1 fruit fly cellular context compared by ENCODE assay signal in genomic region chr3L:19902560-19903399, dm6.
A peak's percentile ranks its signal among the peaks of the same experiment; 100 is the strongest.
TF ChIP-seq lines count a peak whose summit lies in the region.

No protein-coding gene starts in this region.

TF ChIP-seq in whole organism, embryonic, 481 proteins besides CTCF, POLR2A, EP300 and RAD21 (continued from another document and continues in another):
- TF ChIP-seq chn (GFP tag; optimal IDR thresholded peaks at IDR 0.05; lab: Kevin White, UChicago) = peak; percentile 95
- TF ChIP-seq CG14050 (GFP tag; IDR thresholded peaks at IDR 0.05; lab: Robert Waterston, UW) = peak; percentile 93
- TF ChIP-seq fru (optimal IDR thresholded peaks at IDR 0.05; lab: Kevin White, UChicago) = no peak
- TF ChIP-seq CG6791 (GFP tag; IDR thresholded peaks at IDR 0.05; lab: Robert Waterston, UW; ENCODE audit: partially characterized antibody) = no peak
- TF ChIP-seq HLH54F (GFP tag; optimal IDR thresholded peaks at IDR 0.05; lab: Kevin White, UChicago) = peak; percentile 97
- peak; percentile 94 for TF ChIP-seq Aef1 (GFP tag; IDR thresholded peaks at IDR 0.05; lab: Robert Waterston, UW)
- TF ChIP-seq Atf6 (GFP tag; IDR thresholded peaks at IDR 0.05; lab: Robert Waterston, UW) = peak; percentile 97
- TF ChIP-seq CG14965 (GFP tag; optimal IDR thresholded peaks at IDR 0.05; lab: Kevin White, UChicago; ENCODE audit: borderline replicate concordance) = peak; percentile 77
- TF ChIP-seq CG1024 (GFP tag; IDR thresholded peaks at IDR 0.05; lab: Robert Waterston, UW) = peak; percentile 54; the same call in 1 of the 2 replicates
- peak; percentile 91 for TF ChIP-seq Max (GFP tag; optimal IDR thresholded peaks at IDR 0.05; lab: Kevin White, UChicago)
- no peak for TF ChIP-seq nerfin-2 (GFP tag; IDR thresholded peaks at IDR 0.05; lab: Robert Waterston, UW; ENCODE audit: partially characterized antibody)
- TF ChIP-seq jumu (GFP tag; optimal IDR thresholded peaks at IDR 0.05; lab: Kevin White, UChicago) = peak; percentile 91
- no peak for TF ChIP-seq hb (GFP tag; IDR thresholded peaks at IDR 0.05; lab: Robert Waterston, UW; ENCODE audit: partially characterized antibody)
- TF ChIP-seq ato (GFP tag; IDR thresholded peaks at IDR 0.05; lab: Robert Waterston, UW; ENCODE audit: partially characterized antibody) = no peak
- TF ChIP-seq Sry-β (GFP tag; optimal IDR thresholded peaks at IDR 0.05; lab: Kevin White, UChicago) = peak; percentile 57
- TF ChIP-seq CG17186 (GFP tag; optimal IDR thresholded peaks at IDR 0.05; lab: Kevin White, UChicago) = peak; percentile 55
- TF ChIP-seq zfh2 (GFP tag; optimal IDR thresholded peaks at IDR 0.05; lab: Kevin White, UChicago) = peak; percentile 97
- peak; percentile 94 for TF ChIP-seq org-1 (GFP tag; optimal IDR thresholded peaks at IDR 0.05; lab: Kevin White, UChicago)
- peak; percentile 84 for TF ChIP-seq ewg (GFP tag; optimal IDR thresholded peaks at IDR 0.05; lab: Kevin White, UChicago)
- peak; percentile 17 for TF ChIP-seq BEAF-32 (GFP tag; optimal IDR thresholded peaks at IDR 0.05; lab: Kevin White, UChicago)
- peak; percentile 95 for TF ChIP-seq bcd (GFP tag; optimal IDR thresholded peaks at IDR 0.05; lab: Kevin White, UChicago)
- TF ChIP-seq CG15514 (GFP tag; optimal IDR thresholded peaks at IDR 0.05; lab: Kevin White, UChicago) = peak; percentile 90
- no peak for TF ChIP-seq CG14860 (GFP tag; IDR thresholded peaks at IDR 0.05; lab: Robert Waterston, UW; ENCODE audit: partially characterized antibody)
- TF ChIP-seq CG18476 (GFP tag; optimal IDR thresholded peaks at IDR 0.05; lab: Kevin White, UChicago) = peak; percentile 78
- TF ChIP-seq Med (GFP tag; lab: Kevin White, UChicago) = peak; percentile 99
- peak; percentile 90 to 97 for TF ChIP-seq dpn (GFP tag; optimal IDR thresholded peaks at IDR 0.05; lab: Kevin White, UChicago)
- TF ChIP-seq Bteb2 (GFP tag; optimal IDR thresholded peaks at IDR 0.05; lab: Kevin White, UChicago) = peak; percentile 96
- TF ChIP-seq croc (GFP tag; conservative IDR thresholded peaks at IDR 0.05; lab: Robert Waterston, UW) = peak; percentile 86
- peak; percentile 65 for TF ChIP-seq ftz-f1 (GFP tag; optimal IDR thresholded peaks at IDR 0.05; lab: Kevin White, UChicago)
- TF ChIP-seq CG13424 (tag; optimal IDR thresholded peaks at IDR 0.05; lab: Kevin White, UChicago) = peak; percentile 95
- TF ChIP-seq prd (optimal IDR thresholded peaks at IDR 0.05; lab: Kevin White, UChicago) = no peak
- peak; percentile 91 for TF ChIP-seq prd (GFP tag; IDR thresholded peaks at IDR 0.05; lab: Robert Waterston, UW)
- TF ChIP-seq H2.0 (GFP tag; IDR thresholded peaks at IDR 0.05; lab: Robert Waterston, UW) = peak; percentile 94
- TF ChIP-seq sc (optimal IDR thresholded peaks at IDR 0.05; lab: Kevin White, UChicago) = no peak
- peak; percentile 86 for TF ChIP-seq sc (GFP tag; optimal IDR thresholded peaks at IDR 0.05; lab: Kevin White, UChicago)
- TF ChIP-seq CG9932 (GFP tag; IDR thresholded peaks at IDR 0.05; lab: Robert Waterston, UW) = peak; percentile 97
- TF ChIP-seq insv (GFP tag; optimal IDR thresholded peaks at IDR 0.05; lab: Kevin White, UChicago) = peak; percentile 17 to 36
- TF ChIP-seq CG6689 (GFP tag; IDR thresholded peaks at IDR 0.05; lab: Robert Waterston, UW) = peak; percentile 93
- TF ChIP-seq hth (optimal IDR thresholded peaks at IDR 0.05; lab: Kevin White, UChicago) = no peak
- TF ChIP-seq Ets65A (GFP tag; lab: Kevin White, UChicago) = peak; percentile 99
- TF ChIP-seq Hr78 (GFP tag; optimal IDR thresholded peaks at IDR 0.05; lab: Kevin White, UChicago) = peak in 1 of 2 experiments; percentile 77
- peak; percentile 95 for TF ChIP-seq Mrtf (GFP tag; IDR thresholded peaks at IDR 0.05; lab: Robert Waterston, UW)
- peak; percentile 90 for TF ChIP-seq odd (GFP tag; optimal IDR thresholded peaks at IDR 0.05; lab: Kevin White, UChicago)
- peak; percentile 85 for TF ChIP-seq CG17568 (GFP tag; optimal IDR thresholded peaks at IDR 0.05; lab: Kevin White, UChicago)
- peak; percentile 88 for TF ChIP-seq CG18764 (GFP tag; optimal IDR thresholded peaks at IDR 0.05; lab: Kevin White, UChicago)
- TF ChIP-seq Oaz (GFP tag; IDR thresholded peaks at IDR 0.05; lab: Robert Waterston, UW) = peak; percentile 89
- TF ChIP-seq row (GFP tag; IDR thresholded peaks at IDR 0.05; lab: Robert Waterston, UW) = peak; percentile 97
- peak; percentile 77 for TF ChIP-seq zen (tag; optimal IDR thresholded peaks at IDR 0.05; lab: Kevin White, UChicago)
- TF ChIP-seq Hsf (GFP tag; optimal IDR thresholded peaks at IDR 0.05; lab: Kevin White, UChicago) = peak; percentile 96
- TF ChIP-seq CG12299 (tag; optimal IDR thresholded peaks at IDR 0.05; lab: Kevin White, UChicago) = peak; percentile 87
- peak; percentile 90 for TF ChIP-seq phol (tag; optimal IDR thresholded peaks at IDR 0.05; lab: Kevin White, UChicago)
- TF ChIP-seq hkb (optimal IDR thresholded peaks at IDR 0.05; lab: Kevin White, UChicago) = no peak
- TF ChIP-seq hkb (GFP tag; IDR thresholded peaks at IDR 0.05; lab: Robert Waterston, UW) = peak; percentile 96
- peak; percentile 79 for TF ChIP-seq CG4854 (GFP tag; optimal IDR thresholded peaks at IDR 0.05; lab: Kevin White, UChicago)
- no peak for TF ChIP-seq hbn (GFP tag; IDR thresholded peaks at IDR 0.05; lab: Robert Waterston, UW; ENCODE audit: partially characterized antibody)
- peak; percentile 83 for TF ChIP-seq slou (GFP tag; optimal IDR thresholded peaks at IDR 0.05; lab: Kevin White, UChicago)
- no peak for TF ChIP-seq CG8478 (optimal IDR thresholded peaks at IDR 0.05; lab: Kevin White, UChicago)
- peak; percentile 94 for TF ChIP-seq CG10366 (GFP tag; IDR thresholded peaks at IDR 0.05; lab: Robert Waterston, UW)
- TF ChIP-seq CG33213 (GFP tag; optimal IDR thresholded peaks at IDR 0.05; lab: Kevin White, UChicago) = peak; percentile 92
- peak; percentile 11 for TF ChIP-seq stwl (tag; optimal IDR thresholded peaks at IDR 0.05; lab: Kevin White, UChicago)
- TF ChIP-seq unc-4 (GFP tag; IDR thresholded peaks at IDR 0.05; lab: Robert Waterston, UW; ENCODE audit: partially characterized antibody) = no peak
- peak; percentile 89; the same call in 1 of the 2 replicates for TF ChIP-seq CkIIα-i1 (GFP tag; IDR thresholded peaks at IDR 0.05; lab: Robert Waterston, UW)
- TF ChIP-seq CG11504 (tag; optimal IDR thresholded peaks at IDR 0.05; lab: Kevin White, UChicago) = peak; percentile 87
- TF ChIP-seq CG18599 (GFP tag; optimal IDR thresholded peaks at IDR 0.05; lab: Kevin White, UChicago) = peak; percentile 78
- peak; percentile 79 for TF ChIP-seq tap (tag; optimal IDR thresholded peaks at IDR 0.05; lab: Kevin White, UChicago)
- peak; percentile 81 for TF ChIP-seq trem (tag; optimal IDR thresholded peaks at IDR 0.05; lab: Kevin White, UChicago)
- TF ChIP-seq pfk (GFP tag; optimal IDR thresholded peaks at IDR 0.05; lab: Kevin White, UChicago) = peak; percentile 74
- TF ChIP-seq Ets97D (GFP tag; optimal IDR thresholded peaks at IDR 0.05; lab: Kevin White, UChicago) = peak; percentile 79
- TF ChIP-seq CG3407 (GFP tag; optimal IDR thresholded peaks at IDR 0.05; lab: Kevin White, UChicago) = peak; percentile 85
- TF ChIP-seq NfI (GFP tag; optimal IDR thresholded peaks at IDR 0.05; lab: Kevin White, UChicago) = peak; percentile 93
- peak; percentile 94 for TF ChIP-seq tgo (GFP tag; IDR thresholded peaks at IDR 0.05; lab: Robert Waterston, UW)
- no peak for TF ChIP-seq CG15479 (GFP tag; optimal IDR thresholded peaks at IDR 0.05; lab: Kevin White, UChicago)
- peak; percentile 91 for TF ChIP-seq kay (GFP tag; optimal IDR thresholded peaks at IDR 0.05; lab: Kevin White, UChicago)
- no peak for TF ChIP-seq HLHmδ (GFP tag; optimal IDR thresholded peaks at IDR 0.05; lab: Kevin White, UChicago)
- no peak for TF ChIP-seq pita (GFP tag; optimal IDR thresholded peaks at IDR 0.05; lab: Kevin White, UChicago)
- TF ChIP-seq Poxn (GFP tag; IDR thresholded peaks at IDR 0.05; lab: Robert Waterston, UW) = peak; percentile 87
- peak; percentile 92 for TF ChIP-seq Hr3 (GFP tag; optimal IDR thresholded peaks at IDR 0.05; lab: Kevin White, UChicago)
- TF ChIP-seq CG4328 (GFP tag; optimal IDR thresholded peaks at IDR 0.05; lab: Kevin White, UChicago) = peak; percentile 53
- peak; percentile 85 for TF ChIP-seq MTF-1 (GFP tag; optimal IDR thresholded peaks at IDR 0.05; lab: Kevin White, UChicago; ENCODE audit: borderline replicate concordance)
- TF ChIP-seq CG17385 (GFP tag; optimal IDR thresholded peaks at IDR 0.05; lab: Kevin White, UChicago) = peak; percentile 93
- peak; percentile 95 for TF ChIP-seq Hmr (GFP tag; optimal IDR thresholded peaks at IDR 0.05; lab: Kevin White, UChicago)
- TF ChIP-seq CG3995 (GFP tag; optimal IDR thresholded peaks at IDR 0.05; lab: Kevin White, UChicago) = peak; percentile 71
- TF ChIP-seq Ssrp (tag; optimal IDR thresholded peaks at IDR 0.05; lab: Kevin White, UChicago) = peak; percentile 92
- peak; percentile 95 for TF ChIP-seq CG12155 (GFP tag; optimal IDR thresholded peaks at IDR 0.05; lab: Kevin White, UChicago)
- TF ChIP-seq Eip74EF (GFP tag; optimal IDR thresholded peaks at IDR 0.05; lab: Kevin White, UChicago) = peak in 1 of 2 experiments; percentile 90
- TF ChIP-seq Sry-δ (GFP tag; optimal IDR thresholded peaks at IDR 0.05; lab: Kevin White, UChicago) = peak; percentile 63
- TF ChIP-seq CG4730 (GFP tag; IDR thresholded peaks at IDR 0.05; lab: Robert Waterston, UW) = peak; percentile 92
- TF ChIP-seq repo (GFP tag; optimal IDR thresholded peaks at IDR 0.05; lab: Kevin White, UChicago) = peak; percentile 93
- peak; percentile 88 for TF ChIP-seq Myb (GFP tag; optimal IDR thresholded peaks at IDR 0.05; lab: Kevin White, UChicago)
- TF ChIP-seq CG2202 (tag; optimal IDR thresholded peaks at IDR 0.05; lab: Kevin White, UChicago) = peak; percentile 78
- TF ChIP-seq Xbp1 (GFP tag; optimal IDR thresholded peaks at IDR 0.05; lab: Kevin White, UChicago) = peak; percentile 96
- peak; percentile 60 for TF ChIP-seq CG31388 (GFP tag; optimal IDR thresholded peaks at IDR 0.05; lab: Kevin White, UChicago)
- peak; percentile 94 for TF ChIP-seq slp2 (GFP tag; optimal IDR thresholded peaks at IDR 0.05; lab: Kevin White, UChicago)
- peak; percentile 95 for TF ChIP-seq CrebB (tag; optimal IDR thresholded peaks at IDR 0.05; lab: Kevin White, UChicago)
- TF ChIP-seq nau (GFP tag; optimal IDR thresholded peaks at IDR 0.05; lab: Kevin White, UChicago) = peak; percentile 54
- peak; percentile 79 for TF ChIP-seq E2f2 (GFP tag; IDR thresholded peaks at IDR 0.05; lab: Robert Waterston, UW)
- TF ChIP-seq gsb-n (tag; optimal IDR thresholded peaks at IDR 0.05; lab: Kevin White, UChicago) = peak; percentile 84
- TF ChIP-seq CG4820 (GFP tag; optimal IDR thresholded peaks at IDR 0.05; lab: Kevin White, UChicago) = peak; percentile 78
- peak; percentile 96 for TF ChIP-seq ci (GFP tag; IDR thresholded peaks at IDR 0.05; lab: Robert Waterston, UW)
- TF ChIP-seq btn (GFP tag; optimal IDR thresholded peaks at IDR 0.05; lab: Kevin White, UChicago) = peak; percentile 93
- peak; percentile 91 for TF ChIP-seq CG12942 (GFP tag; optimal IDR thresholded peaks at IDR 0.05; lab: Kevin White, UChicago)
- peak; percentile 93 for TF ChIP-seq Awh (GFP tag; IDR thresholded peaks at IDR 0.05; lab: Robert Waterston, UW)
- TF ChIP-seq ham (GFP tag; IDR thresholded peaks at IDR 0.05; lab: Robert Waterston, UW) = peak; percentile 91; the same call in 1 of the 2 replicates
- TF ChIP-seq az2 (GFP tag; optimal IDR thresholded peaks at IDR 0.05; lab: Kevin White, UChicago) = peak; percentile 95
- peak; percentile 91 for TF ChIP-seq CG15601 (tag; optimal IDR thresholded peaks at IDR 0.05; lab: Kevin White, UChicago)
- peak; percentile 96 for TF ChIP-seq Oli (tag; optimal IDR thresholded peaks at IDR 0.05; lab: Kevin White, UChicago)
- peak; percentile 96 for TF ChIP-seq her (GFP tag; optimal IDR thresholded peaks at IDR 0.05; lab: Kevin White, UChicago)
- peak; percentile 90 for TF ChIP-seq CG9876 (GFP tag; optimal IDR thresholded peaks at IDR 0.05; lab: Kevin White, UChicago)
- TF ChIP-seq gem (tag; optimal IDR thresholded peaks at IDR 0.05; lab: Kevin White, UChicago) = peak; percentile 97
- TF ChIP-seq CG4282 (GFP tag; optimal IDR thresholded peaks at IDR 0.05; lab: Kevin White, UChicago) = peak; percentile 93
- TF ChIP-seq gcm2 (GFP tag; optimal IDR thresholded peaks at IDR 0.05; lab: Kevin White, UChicago) = peak; percentile 87
- TF ChIP-seq grn (GFP tag; optimal IDR thresholded peaks at IDR 0.05; lab: Kevin White, UChicago) = peak; percentile 74
- TF ChIP-seq pnt (GFP tag; optimal IDR thresholded peaks at IDR 0.05; lab: Kevin White, UChicago) = peak; percentile 87
- TF ChIP-seq cad (GFP tag; optimal IDR thresholded peaks at IDR 0.05; lab: Kevin White, UChicago) = no peak
- peak; percentile 91 for TF ChIP-seq CG9727 (GFP tag; optimal IDR thresholded peaks at IDR 0.05; lab: Kevin White, UChicago)
- TF ChIP-seq sim (GFP tag; IDR thresholded peaks at IDR 0.05; lab: Robert Waterston, UW) = no peak
- no peak for TF ChIP-seq luna (GFP tag; optimal IDR thresholded peaks at IDR 0.05; lab: Kevin White, UChicago)
- peak; percentile 93 for TF ChIP-seq CG7556 (GFP tag; optimal IDR thresholded peaks at IDR 0.05; lab: Kevin White, UChicago)
- TF ChIP-seq lilli (GFP tag; optimal IDR thresholded peaks at IDR 0.05; lab: Kevin White, UChicago) = peak; percentile 97
- peak; percentile 96 for TF ChIP-seq CG11695 (GFP tag; IDR thresholded peaks at IDR 0.05; lab: Robert Waterston, UW)
- TF ChIP-seq CG15269 (tag; optimal IDR thresholded peaks at IDR 0.05; lab: Kevin White, UChicago) = peak; percentile 97
- peak; percentile 62 for TF ChIP-seq Nf-YC (tag; optimal IDR thresholded peaks at IDR 0.05; lab: Kevin White, UChicago)
- TF ChIP-seq CG34422 (GFP tag; IDR thresholded peaks at IDR 0.05; lab: Robert Waterston, UW) = peak; percentile 84
- no peak for TF ChIP-seq Dip2 (GFP tag; IDR thresholded peaks at IDR 0.05; lab: Robert Waterston, UW)
- peak in 1 of 2 experiments; percentile 57 for TF ChIP-seq crp (GFP tag; optimal IDR thresholded peaks at IDR 0.05; lab: Kevin White, UChicago)
- peak; percentile 91 for TF ChIP-seq scrt (GFP tag; optimal IDR thresholded peaks at IDR 0.05; lab: Kevin White, UChicago)
- peak; percentile 90 for TF ChIP-seq CG6765 (GFP tag; optimal IDR thresholded peaks at IDR 0.05; lab: Kevin White, UChicago)
- TF ChIP-seq HLH4C (GFP tag; IDR thresholded peaks at IDR 0.05; lab: Robert Waterston, UW; ENCODE audit: partially characterized antibody) = no peak
- peak; percentile 55 for TF ChIP-seq YL-1 (GFP tag; optimal IDR thresholded peaks at IDR 0.05; lab: Kevin White, UChicago)
- no peak for TF ChIP-seq usp (GFP tag; optimal IDR thresholded peaks at IDR 0.05; lab: Kevin White, UChicago)
- TF ChIP-seq ara (GFP tag; IDR thresholded peaks at IDR 0.05; lab: Robert Waterston, UW) = peak; percentile 89
